Worm (Caenorhabditis elegans) whole organism, midembryonic: ENCODE measurements around the gene C06E2.9.

Experiments
- T22C8.4 ChIP-seq: fragments of 200-800 bp; sonication (Bioruptor generic); IDR thresholded peaks from 2 replicates; pipeline ENCODE4 v1.3.6; 2022; ENCODE audit warnings: missing genetic modification characterization, missing compliant biosample characterization
- cog-1 ChIP-seq: sonication (generic microtip); optimal IDR thresholded peaks from 2 replicates; lab custom pipeline; 2016; ENCODE audit warnings: missing genetic modification characterization, missing compliant biosample characterization
- flt-1 ChIP-seq: fragments of 200-800 bp; sonication (Bioruptor generic); IDR thresholded peaks from 2 replicates; pipeline ENCODE4 v1.3.6; 2022; ENCODE audit warnings: missing genetic modification characterization, missing compliant biosample characterization
- klf-2 ChIP-seq: fragments of 200-800 bp; sonication (Bioruptor generic); conservative IDR thresholded peaks from 2 replicates; pipeline ENCODE4 v1.3.6; 2022; ENCODE audit warnings: missing genetic modification reagents, missing genetic modification characterization, missing compliant biosample characterization
- med-1 ChIP-seq: sonication (generic microtip); optimal IDR thresholded peaks from 2 replicates; lab custom pipeline; 2017; ENCODE audit warnings: missing genetic modification characterization, mild to moderate bottlenecking, missing compliant biosample characterization, antibody characterized with exemption, missing genetic modification reagents; ENCODE audit not compliant: insufficient read depth
- ref-1 ChIP-seq: fragments of 200-800 bp; sonication (Bioruptor generic); conservative IDR thresholded peaks from 2 replicates; pipeline ENCODE4 v1.3.6; 2022; ENCODE audit warnings: missing genetic modification reagents, missing genetic modification characterization, missing compliant biosample characterization
- tab-1 ChIP-seq: fragments of 200-800 bp; sonication (Bioruptor generic); IDR thresholded peaks from 2 replicates; pipeline ENCODE4 v1.3.6; 2022; ENCODE audit warnings: missing genetic modification characterization, missing compliant biosample characterization
- ztf-23 ChIP-seq: fragments of 200-800 bp; sonication (Bioruptor generic); IDR thresholded peaks from 2 replicates; pipeline ENCODE4 v1.3.6; 2022; ENCODE audit warnings: missing genetic modification reagents, missing genetic modification characterization, missing compliant biosample characterization
- ztf-29 ChIP-seq: fragments of 200-800 bp; sonication (Bioruptor generic); IDR thresholded peaks from 2 replicates; pipeline ENCODE4 v1.3.6; 2022; ENCODE audit warnings: missing genetic modification reagents, missing genetic modification characterization, missing compliant biosample characterization

C06E2.9 gene

DNA sequence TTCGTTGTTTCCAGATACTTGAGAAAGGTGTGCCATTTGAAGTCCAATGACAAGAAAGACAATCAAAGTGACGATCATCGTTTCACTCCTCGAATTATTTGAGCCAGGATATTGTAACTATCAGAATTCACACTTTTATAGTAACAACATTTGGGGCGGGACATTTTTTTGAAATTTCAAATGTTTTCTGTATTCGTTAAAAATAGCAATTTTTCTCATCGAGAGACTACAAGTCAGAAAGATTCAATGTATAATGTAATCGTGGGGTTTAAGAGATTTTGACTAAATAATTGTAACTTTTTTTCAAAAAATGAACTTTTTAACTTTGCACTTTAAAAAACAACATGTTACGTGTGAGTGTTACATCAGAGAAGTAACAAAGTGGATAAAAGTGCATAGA, 5.5 kb downstream of the C06E2.9 start, which contains the start of gene ins-9:
ins-9 (minus strand) TSS at position 101 of the 400 bp plus-strand sequence.
- no peak for TF ChIP-seq flt-1 (GFP tag; lab: Robert Waterston, UW)
- TF ChIP-seq cog-1 (tag; lab: Kevin White, UChicago), result no peak
- TF ChIP-seq ztf-29 (GFP tag; lab: Robert Waterston, UW), result no peak
- no peak for TF ChIP-seq klf-2
- TF ChIP-seq tab-1, result no peak
- TF ChIP-seq ref-1 (GFP tag; lab: Robert Waterston, UW), result no peak
- TF ChIP-seq med-1 (GFP tag; lab: Kevin White, UChicago), result no peak
- no peak for TF ChIP-seq ztf-23 (GFP tag; lab: Robert Waterston, UW)
- no peak for TF ChIP-seq T22C8.4 (GFP tag; lab: Robert Waterston, UW)

DNA sequence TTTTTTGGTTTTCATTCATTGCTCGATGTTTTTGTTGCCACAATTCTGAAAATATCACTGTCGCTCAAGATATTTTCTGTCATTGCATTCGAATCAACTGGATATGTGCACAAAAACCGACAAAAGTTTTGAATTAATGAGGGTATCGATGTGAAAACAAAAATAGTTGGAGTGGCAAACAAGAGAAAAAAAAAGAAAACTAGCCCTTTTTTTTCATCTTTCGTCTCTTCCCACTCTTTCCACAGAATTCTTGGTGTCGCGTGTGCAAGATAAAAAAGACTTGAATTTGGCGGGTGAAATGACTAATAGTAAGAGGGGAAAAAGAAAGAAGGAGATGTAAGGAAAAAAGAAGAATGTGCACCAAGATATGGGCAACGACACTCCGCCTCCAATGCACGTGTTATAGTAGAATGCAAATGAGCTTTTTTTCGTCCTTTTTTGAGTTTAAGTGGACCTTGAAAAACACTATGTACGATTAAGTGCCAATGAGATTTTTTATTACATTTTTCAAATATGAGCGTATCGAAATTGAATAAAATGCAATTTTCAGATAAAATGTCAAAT, 8.1 kb downstream of the C06E2.9 start, which contains the start of the genes ubc-22 and ubc-21:
ubc-22 (minus strand) TSS at position 51 of the 564 bp plus-strand sequence.
ubc-21 (plus strand) TSS at position 514 of the 564 bp plus-strand sequence.
- no peak for TF ChIP-seq ref-1 (GFP tag; lab: Robert Waterston, UW)
- no peak for TF ChIP-seq med-1 (GFP tag; lab: Kevin White, UChicago)
- TF ChIP-seq ztf-29 (GFP tag; lab: Robert Waterston, UW), result no peak
- no peak for TF ChIP-seq klf-2
- no peak for TF ChIP-seq T22C8.4 (GFP tag; lab: Robert Waterston, UW)

DNA sequence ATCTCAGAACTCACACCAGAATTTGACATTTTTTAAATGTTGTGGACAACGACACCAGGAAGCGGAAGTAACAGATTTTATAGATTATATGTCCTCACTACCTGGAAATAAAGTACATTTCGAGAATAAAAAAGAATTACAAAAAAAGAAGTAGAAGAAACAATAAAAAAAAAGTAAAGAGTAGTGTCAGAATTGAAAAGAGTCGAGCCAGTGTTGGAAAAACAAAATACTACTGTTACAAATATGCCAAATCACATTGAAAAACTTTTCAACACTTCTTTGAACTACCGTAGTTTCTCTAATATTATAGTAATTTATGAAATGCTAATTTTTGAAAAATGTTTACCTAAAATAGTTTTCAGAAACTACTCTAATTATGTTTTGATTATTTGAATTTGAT, 13.7 kb downstream of the C06E2.9 start, which contains the start of gene C06E2.1:
C06E2.1 (minus strand) TSS at position 101 of the 400 bp plus-strand sequence.
- TF ChIP-seq flt-1 (GFP tag; lab: Robert Waterston, UW) (no peak), ztf-23 (GFP tag; lab: Robert Waterston, UW) (no peak), T22C8.4 (GFP tag; lab: Robert Waterston, UW) (no peak), ref-1 (GFP tag; lab: Robert Waterston, UW) (no peak), ztf-29 (GFP tag; lab: Robert Waterston, UW) (no peak), med-1 (GFP tag; lab: Kevin White, UChicago) (no peak), cog-1 (tag; lab: Kevin White, UChicago) (no peak), tab-1 (no peak), klf-2 (no peak)

DNA sequence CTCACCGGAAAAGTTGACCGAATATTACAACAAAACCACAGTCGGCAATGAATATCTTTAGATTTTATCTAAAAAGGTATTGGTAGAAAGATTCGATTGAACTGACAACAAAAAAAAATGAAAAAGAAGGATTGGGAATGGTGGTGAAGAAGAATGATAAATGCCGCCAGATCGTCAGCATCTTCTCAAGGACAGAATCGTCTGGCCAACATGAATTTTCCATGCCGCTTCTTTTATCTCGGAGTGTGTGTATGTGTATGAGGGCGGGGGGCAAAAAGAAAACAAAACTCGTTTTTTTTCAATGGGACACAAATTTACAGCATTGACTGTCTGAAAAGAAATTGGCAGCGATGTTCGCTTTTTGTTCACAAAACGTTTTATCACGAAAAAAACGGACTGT, 14.8 kb downstream of the C06E2.9 start:
- TF ChIP-seq ref-1 (GFP tag; lab: Robert Waterston, UW), result no peak
- TF ChIP-seq cog-1 (tag; lab: Kevin White, UChicago), result no peak
- no peak for TF ChIP-seq tab-1
- no peak for TF ChIP-seq flt-1 (GFP tag; lab: Robert Waterston, UW)
- no peak for TF ChIP-seq klf-2
- TF ChIP-seq ztf-29 (GFP tag; lab: Robert Waterston, UW), result no peak
- no peak for TF ChIP-seq T22C8.4 (GFP tag; lab: Robert Waterston, UW)
- no peak for TF ChIP-seq ztf-23 (GFP tag; lab: Robert Waterston, UW)
- no peak for TF ChIP-seq med-1 (GFP tag; lab: Kevin White, UChicago)

DNA sequence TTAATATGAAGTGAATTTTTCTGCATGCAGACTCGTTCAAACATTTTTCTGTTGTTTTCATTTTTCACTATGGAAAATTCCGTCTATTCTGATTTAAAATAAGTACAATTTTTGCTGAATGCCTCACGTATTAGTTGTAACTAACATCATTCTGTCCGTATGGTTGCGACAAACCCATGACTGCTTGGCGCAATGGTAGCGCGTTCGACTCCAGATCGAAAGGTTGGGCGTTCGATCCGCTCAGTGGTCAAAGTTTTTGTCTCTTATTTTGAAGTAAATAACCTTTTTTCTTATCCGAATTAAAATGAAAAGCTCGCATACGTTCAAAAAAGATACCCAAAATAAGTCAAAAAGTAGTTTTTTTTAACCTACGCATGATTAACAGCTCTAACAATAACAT, 16.1 kb downstream of the C06E2.9 start:
- no peak for TF ChIP-seq med-1 (GFP tag; lab: Kevin White, UChicago)
- TF ChIP-seq cog-1 (tag; lab: Kevin White, UChicago), result no peak
- TF ChIP-seq T22C8.4 (GFP tag; lab: Robert Waterston, UW), result no peak
- TF ChIP-seq ztf-29 (GFP tag; lab: Robert Waterston, UW), result no peak
- no peak for TF ChIP-seq ztf-23 (GFP tag; lab: Robert Waterston, UW)
- TF ChIP-seq ref-1 (GFP tag; lab: Robert Waterston, UW), result no peak
- TF ChIP-seq tab-1, result no peak
- TF ChIP-seq klf-2, result no peak
- no peak for TF ChIP-seq flt-1 (GFP tag; lab: Robert Waterston, UW)

DNA sequence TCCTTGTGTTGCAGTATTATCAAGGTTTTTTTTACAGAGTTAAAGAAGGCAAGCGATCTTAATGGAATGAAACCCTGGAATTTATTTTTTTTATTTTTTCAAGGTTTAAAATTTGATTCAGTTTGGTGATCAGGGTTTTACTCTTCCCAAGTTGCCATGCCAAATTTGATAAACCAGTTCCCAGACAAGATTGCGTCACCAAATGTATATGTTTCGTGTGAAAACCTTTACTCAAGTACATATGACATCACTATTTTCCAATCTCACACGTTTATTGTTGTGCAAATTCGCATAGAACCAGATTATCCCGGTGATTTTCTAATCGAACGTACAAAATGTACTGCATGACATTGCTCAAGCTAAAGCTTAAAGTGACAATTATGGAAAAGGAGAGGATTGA, 17.7 kb downstream of the C06E2.9 start:
- no peak for TF ChIP-seq ztf-29 (GFP tag; lab: Robert Waterston, UW)
- TF ChIP-seq flt-1 (GFP tag; lab: Robert Waterston, UW), result no peak
- no peak for TF ChIP-seq ref-1 (GFP tag; lab: Robert Waterston, UW)
- no peak for TF ChIP-seq ztf-23 (GFP tag; lab: Robert Waterston, UW)
- no peak for TF ChIP-seq T22C8.4 (GFP tag; lab: Robert Waterston, UW)
- TF ChIP-seq klf-2, result no peak
- TF ChIP-seq med-1 (GFP tag; lab: Kevin White, UChicago), result no peak
- no peak for TF ChIP-seq cog-1 (tag; lab: Kevin White, UChicago)

DNA sequence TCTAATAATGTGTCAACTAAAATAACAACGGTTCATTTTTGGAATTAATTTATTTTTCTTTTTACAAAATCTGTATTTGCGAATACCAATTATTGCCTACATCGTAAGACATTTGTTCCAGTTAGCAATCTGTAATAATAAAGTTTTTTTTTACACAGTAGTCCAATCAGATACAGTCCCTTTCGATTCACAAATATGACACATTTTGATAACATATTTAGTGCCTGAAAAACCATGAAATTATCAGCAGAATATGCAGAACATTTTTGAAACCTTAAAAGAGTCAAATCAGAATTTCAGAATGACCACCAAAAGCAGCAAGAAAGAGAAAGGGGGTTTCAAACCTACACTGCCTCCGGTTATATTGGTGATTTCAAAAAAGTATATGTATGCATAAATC, 18.3 kb downstream of the C06E2.9 start, which contains the start of gene C06E2.2:
C06E2.2 (plus strand) TSS at position 301 of the 400 bp plus-strand sequence.
- TF ChIP-seq med-1 (GFP tag; lab: Kevin White, UChicago) (no peak), ztf-23 (GFP tag; lab: Robert Waterston, UW) (no peak)

DNA sequence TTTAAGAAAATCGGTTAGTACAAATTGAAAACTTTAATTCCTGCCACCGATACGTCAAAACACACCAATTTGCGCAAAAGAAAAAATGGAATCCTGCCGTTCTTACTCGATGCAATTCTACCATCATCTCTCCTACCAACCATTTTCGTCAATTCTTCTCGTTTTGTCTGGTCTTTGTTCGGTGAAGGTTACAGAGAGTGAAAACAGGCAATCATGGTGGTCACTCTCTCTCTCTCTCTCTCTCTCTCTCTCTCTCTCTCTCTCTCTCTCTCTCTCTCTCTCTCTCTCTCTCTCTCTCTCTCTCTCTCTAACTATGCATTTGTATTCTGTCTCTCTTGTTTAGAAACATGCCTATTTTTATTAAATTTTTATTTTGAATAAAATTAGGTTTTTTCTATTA, 21.1 kb downstream of the C06E2.9 start:
- no peak for TF ChIP-seq tab-1
- no peak for TF ChIP-seq cog-1 (tag; lab: Kevin White, UChicago)
- no peak for TF ChIP-seq ztf-23 (GFP tag; lab: Robert Waterston, UW)
- TF ChIP-seq med-1 (GFP tag; lab: Kevin White, UChicago), result no peak
- no peak for TF ChIP-seq flt-1 (GFP tag; lab: Robert Waterston, UW)
- TF ChIP-seq ztf-29 (GFP tag; lab: Robert Waterston, UW), result no peak
- no peak for TF ChIP-seq ref-1 (GFP tag; lab: Robert Waterston, UW)
- no peak for TF ChIP-seq T22C8.4 (GFP tag; lab: Robert Waterston, UW)
- no peak for TF ChIP-seq klf-2

DNA sequence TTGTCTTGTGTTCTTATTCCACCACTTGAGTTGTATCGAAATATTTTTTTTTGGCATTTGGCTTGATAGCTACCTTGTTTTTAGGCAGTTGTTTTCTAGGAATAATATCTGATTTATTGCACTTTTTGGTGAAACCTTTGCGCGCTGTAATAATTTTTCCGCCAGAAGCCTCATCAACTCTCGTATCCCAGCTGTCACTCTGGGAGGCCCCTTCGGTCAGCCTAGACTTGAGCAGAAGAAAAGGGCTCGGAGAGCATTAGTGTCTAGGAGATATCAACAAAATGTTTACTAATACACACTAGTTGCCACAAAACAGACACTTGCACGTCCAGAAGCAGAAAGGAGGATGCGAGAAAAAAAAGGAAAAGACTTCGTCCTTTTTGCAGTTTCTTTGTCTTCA, 27.8 kb downstream of the C06E2.9 start:
- no peak for TF ChIP-seq med-1 (GFP tag; lab: Kevin White, UChicago)
- TF ChIP-seq tab-1, result no peak
- no peak for TF ChIP-seq ref-1 (GFP tag; lab: Robert Waterston, UW)
